Worm (Caenorhabditis elegans): Measurements from ENCODE around the gene Y39E4B.13.

- TF ChIP-seq him-1 (tag; optimal IDR thresholded peaks at IDR 0.05) = no peak
- no peak for TF ChIP-seq W03F9.2 (tag; optimal IDR thresholded peaks at IDR 0.05)
These were observed at the start of gene Y39E4B.13 for ce11 chrIII:13091072-13091538.
